Fruit fly (Drosophila melanogaster) whole organism, embryonic: Measurements from ENCODE around the gene Kif3C.

Experiments used
- Asciz ChIP-seq: fragments of 200-800 bp; sonication (Bioruptor generic); optimal IDR thresholded peaks from 2 replicates; lab custom pipeline; 2017; ENCODE audit warnings: missing biosample characterization, mild to moderate bottlenecking, missing genetic modification characterization, missing genetic modification reagents
- BEAF-32 ChIP-seq: fragments of 200-800 bp; sonication (Bioruptor generic); optimal IDR thresholded peaks from 3 replicates; lab custom pipeline; 2017; ENCODE audit warnings: missing biosample characterization, missing genetic modification characterization, mild to moderate bottlenecking, moderate library complexity, missing genetic modification reagents
- CG1024 ChIP-seq: fragments of 200-800 bp; sonication (Bioruptor generic); IDR thresholded peaks from 2 replicates; pipeline ENCODE4 v1.3.6; 2022; ENCODE audit warnings: missing biosample characterization, missing genetic modification characterization
- CG10267 ChIP-seq: fragments of 200-800 bp; sonication (Bioruptor generic); optimal IDR thresholded peaks from 2 replicates; lab custom pipeline; 2018; ENCODE audit warnings: missing biosample characterization, mild to moderate bottlenecking, missing genetic modification characterization, moderate library complexity
- CG10321 ChIP-seq: fragments of 200-800 bp; sonication (Bioruptor generic); IDR thresholded peaks from 2 replicates; pipeline ENCODE4 v1.3.6; 2022; ENCODE audit warnings: missing biosample characterization, missing genetic modification characterization
- CG10366 ChIP-seq: fragments of 200-800 bp; sonication (Bioruptor generic); IDR thresholded peaks from 2 replicates; pipeline ENCODE4 v1.3.6; 2022; ENCODE audit warnings: missing biosample characterization, missing genetic modification characterization
- CG12236 ChIP-seq: fragments of 200-800 bp; sonication (Bioruptor generic); optimal IDR thresholded peaks from 2 replicates; lab custom pipeline; 2016; ENCODE audit warnings: missing biosample characterization, missing genetic modification characterization
- CG12659 ChIP-seq: fragments of 200-800 bp; sonication (Bioruptor generic); optimal IDR thresholded peaks from 3 replicates; lab custom pipeline; 2017; ENCODE audit warnings: mild to moderate bottlenecking, missing biosample characterization, missing genetic modification reagents, missing genetic modification characterization
- CG13424 ChIP-seq: fragments of 200-800 bp; sonication (Bioruptor generic); optimal IDR thresholded peaks from 2 replicates; lab custom pipeline; 2019; ENCODE audit warnings: missing biosample characterization, mild to moderate bottlenecking, missing genetic modification characterization, moderate library complexity
- CG15073 ChIP-seq: fragments of 200-800 bp; sonication (Bioruptor generic); optimal IDR thresholded peaks from 2 replicates; lab custom pipeline; 2016; ENCODE audit warnings: missing biosample characterization, missing genetic modification characterization
- CG1603 ChIP-seq: fragments of 200-800 bp; sonication (Bioruptor generic); optimal IDR thresholded peaks from 2 replicates; lab custom pipeline; 2019; ENCODE audit warnings: missing biosample characterization, mild to moderate bottlenecking, missing genetic modification characterization, moderate library complexity
- CG18262 ChIP-seq: fragments of 200-800 bp; optimal IDR thresholded peaks from 3 replicates; lab custom pipeline; 2019; ENCODE audit warnings: missing biosample characterization, mild to moderate bottlenecking, missing genetic modification characterization, moderate library complexity
- CG2712 ChIP-seq: fragments of 200-800 bp; optimal IDR thresholded peaks from 3 replicates; lab custom pipeline; 2019; ENCODE audit warnings: missing biosample characterization, mild to moderate bottlenecking, missing genetic modification characterization, moderate library complexity
- CG30020 ChIP-seq: fragments of 200-800 bp; optimal IDR thresholded peaks from 2 replicates; lab custom pipeline; 2019; ENCODE audit warnings: missing biosample characterization, mild to moderate bottlenecking, missing genetic modification characterization, moderate library complexity
- CG33557 ChIP-seq: fragments of 200-800 bp; sonication (Bioruptor generic); optimal IDR thresholded peaks from 2 replicates; lab custom pipeline; 2019; ENCODE audit warnings: missing biosample characterization, mild to moderate bottlenecking, missing genetic modification characterization, moderate library complexity
- CG3995 ChIP-seq: fragments of 200-800 bp; sonication (Bioruptor generic); optimal IDR thresholded peaks from 3 replicates; lab custom pipeline; 2016; ENCODE audit warnings: missing biosample characterization, missing genetic modification characterization
- CG4328 ChIP-seq: fragments of 200-800 bp; sonication (Bioruptor generic); optimal IDR thresholded peaks from 3 replicates; lab custom pipeline; 2017; ENCODE audit warnings: missing biosample characterization, missing genetic modification reagents, missing genetic modification characterization
- CG4404 ChIP-seq: fragments of 200-800 bp; sonication (Bioruptor generic); IDR thresholded peaks from 2 replicates; pipeline ENCODE4 v1.3.6; 2022; ENCODE audit warnings: missing biosample characterization, missing genetic modification characterization
- CG4617 ChIP-seq: fragments of 200-800 bp; sonication (Bioruptor generic); optimal IDR thresholded peaks from 3 replicates; lab custom pipeline; 2016; ENCODE audit warnings: missing biosample characterization, missing genetic modification characterization, borderline replicate concordance
- CG4820 ChIP-seq: fragments of 200-800 bp; sonication (Bioruptor generic); optimal IDR thresholded peaks from 3 replicates; lab custom pipeline; 2016; ENCODE audit warnings: missing biosample characterization, missing genetic modification characterization
- CG7357 ChIP-seq: fragments of 200-800 bp; sonication (Bioruptor generic); IDR thresholded peaks from 3 replicates; pipeline ENCODE4 v1.3.6; 2022; ENCODE audit warnings: missing biosample characterization, missing genetic modification characterization
- CG8290 ChIP-seq, 3 experiments: fragments of 200-800 bp; sonication (Bioruptor generic); optimal IDR thresholded peaks; 2 replicates each; lab custom pipeline; 2016 to 2019; ENCODE audit warnings: missing biosample characterization in 3 of 3, missing genetic modification characterization in 3 of 3, mild to moderate bottlenecking in 2 of 3, moderate library complexity in 1 of 3
- CG8388 ChIP-seq: fragments of 200-800 bp; sonication (Bioruptor generic); optimal IDR thresholded peaks from 2 replicates; lab custom pipeline; 2019; ENCODE audit warnings: missing biosample characterization, mild to moderate bottlenecking, missing genetic modification characterization, moderate library complexity
- Drgx ChIP-seq: fragments of 200-800 bp; sonication (Bioruptor generic); IDR thresholded peaks from 2 replicates; pipeline ENCODE4 v1.3.6; 2022; ENCODE audit warnings: missing biosample characterization, missing genetic modification characterization
- Gug ChIP-seq: fragments of 200-800 bp; sonication (Bioruptor generic); IDR thresholded peaks from 4 replicates; pipeline ENCODE4 v1.3.6; 2022; ENCODE audit warnings: missing biosample characterization, missing genetic modification characterization
- HLH4C ChIP-seq: fragments of 200-800 bp; sonication (Bioruptor generic); IDR thresholded peaks from 3 replicates; pipeline ENCODE4 v1.3.6; 2022; ENCODE audit warnings: missing biosample characterization, missing genetic modification characterization; ENCODE audit not compliant: partially characterized antibody
- Hmr ChIP-seq: fragments of 200-800 bp; sonication (Bioruptor generic); optimal IDR thresholded peaks from 3 replicates; lab custom pipeline; 2017; ENCODE audit warnings: mild to moderate bottlenecking, missing biosample characterization, missing genetic modification reagents, missing genetic modification characterization
- Hr3 ChIP-seq: fragments of 200-800 bp; sonication (Bioruptor generic); optimal IDR thresholded peaks from 3 replicates; lab custom pipeline; 2016; ENCODE audit warnings: missing biosample characterization, missing genetic modification characterization
- Lpt ChIP-seq: fragments of >200 bp; optimal IDR thresholded peaks from 2 replicates; lab custom pipeline; 2018; ENCODE audit warnings: missing biosample characterization, missing genetic modification characterization
- MTF-1 ChIP-seq: fragments of 200-800 bp; sonication (Bioruptor generic); optimal IDR thresholded peaks from 2 replicates; lab custom pipeline; 2018; ENCODE audit warnings: missing biosample characterization, mild to moderate bottlenecking, missing genetic modification characterization, borderline replicate concordance
- Neu2 ChIP-seq: fragments of 200-800 bp; sonication (Bioruptor generic); optimal IDR thresholded peaks from 3 replicates; lab custom pipeline; 2016; ENCODE audit warnings: missing biosample characterization, missing genetic modification characterization, borderline replicate concordance
- Pdp1 ChIP-seq, 2 experiments: fragments of 200-800 bp; sonication (Bioruptor generic); optimal IDR thresholded peaks; 3 replicates each; lab custom pipeline; 2016; ENCODE audit warnings: missing biosample characterization in 2 of 2, missing genetic modification characterization in 2 of 2, mild to moderate bottlenecking in 1 of 2, moderate library complexity in 1 of 2
- Sry-δ ChIP-seq: fragments of 200-800 bp; sonication (Bioruptor generic); optimal IDR thresholded peaks from 2 replicates; lab custom pipeline; 2016; ENCODE audit warnings: missing biosample characterization, missing genetic modification characterization
- bowl ChIP-seq: fragments of 200-800 bp; sonication (Bioruptor generic); IDR thresholded peaks from 2 replicates; pipeline ENCODE4 v1.3.6; 2022; ENCODE audit warnings: missing biosample characterization, missing genetic modification characterization
- eyg ChIP-seq: fragments of 200-800 bp; sonication (Bioruptor generic); optimal IDR thresholded peaks from 3 replicates; lab custom pipeline; 2016; ENCODE audit warnings: missing biosample characterization, missing genetic modification characterization
- fu2 ChIP-seq: fragments of 200-800 bp; sonication (Bioruptor generic); optimal IDR thresholded peaks from 2 replicates; lab custom pipeline; 2016; ENCODE audit warnings: missing biosample characterization, missing genetic modification characterization
- gem ChIP-seq: fragments of 200-800 bp; sonication (Bioruptor generic); optimal IDR thresholded peaks from 2 replicates; lab custom pipeline; 2019; ENCODE audit warnings: missing biosample characterization, mild to moderate bottlenecking, missing genetic modification characterization, moderate library complexity
- lola ChIP-seq, 3 experiments: fragments of >200 bp in 2 of 3; fragments of 200-800 bp in 1 of 3; sonication (Bioruptor generic) in 1 of 3; optimal IDR thresholded peaks; 2 replicates each; lab custom pipeline; 2017 to 2019; ENCODE audit warnings: missing biosample characterization in 3 of 3, missing genetic modification characterization in 3 of 3, mild to moderate bottlenecking in 1 of 3, moderate library complexity in 1 of 3
- nom ChIP-seq: fragments of 200-800 bp; sonication (Bioruptor generic); optimal IDR thresholded peaks from 2 replicates; lab custom pipeline; 2017; ENCODE audit warnings: missing biosample characterization, missing genetic modification characterization, mild to moderate bottlenecking, moderate library complexity, missing genetic modification reagents
- onecut ChIP-seq: fragments of 200-800 bp; sonication (Bioruptor generic); IDR thresholded peaks from 2 replicates; pipeline ENCODE4 v1.3.6; 2022; ENCODE audit warnings: missing biosample characterization, missing genetic modification characterization
- pfk ChIP-seq: fragments of 200-800 bp; sonication (Bioruptor generic); optimal IDR thresholded peaks from 2 replicates; lab custom pipeline; 2018; ENCODE audit warnings: missing biosample characterization, mild to moderate bottlenecking, missing genetic modification characterization, moderate library complexity
- row ChIP-seq: fragments of 200-800 bp; sonication (Bioruptor generic); IDR thresholded peaks from 3 replicates; pipeline ENCODE4 v1.3.6; 2022; ENCODE audit warnings: missing biosample characterization, missing genetic modification characterization
- sd ChIP-seq: fragments of 200-800 bp; sonication (Bioruptor generic); optimal IDR thresholded peaks from 3 replicates; lab custom pipeline; 2018; ENCODE audit warnings: missing biosample characterization, mild to moderate bottlenecking, missing genetic modification characterization, moderate library complexity
- ssp ChIP-seq: fragments of 200-800 bp; sonication (Bioruptor generic); IDR thresholded peaks from 2 replicates; pipeline ENCODE4 v1.3.6; 2022; ENCODE audit warnings: missing biosample characterization, missing genetic modification characterization
- trem ChIP-seq: fragments of 200-800 bp; optimal IDR thresholded peaks from 3 replicates; lab custom pipeline; 2019; ENCODE audit warnings: missing biosample characterization, mild to moderate bottlenecking, missing genetic modification characterization, moderate library complexity
- trh ChIP-seq: fragments of 200-800 bp; sonication (Bioruptor generic); optimal IDR thresholded peaks from 2 replicates; lab custom pipeline; 2016; ENCODE audit warnings: missing biosample characterization, missing genetic modification characterization
- tx ChIP-seq: fragments of 200-800 bp; sonication (Bioruptor generic); optimal IDR thresholded peaks from 2 replicates; lab custom pipeline; 2016; ENCODE audit warnings: missing biosample characterization, missing genetic modification characterization
- wek ChIP-seq: fragments of 200-800 bp; sonication (Bioruptor generic); optimal IDR thresholded peaks from 3 replicates; lab custom pipeline; 2018; ENCODE audit warnings: missing biosample characterization, mild to moderate bottlenecking, missing genetic modification characterization, moderate library complexity

Kif3C gene

dm6 chr4:1191630-1192029 lies 44.4 kb downstream of the Kif3C start:
- TF ChIP-seq Drgx: no peak
- no peak for TF ChIP-seq onecut (GFP tag; lab: Robert Waterston, UW)
- no peak for TF ChIP-seq Hmr (GFP tag; lab: Kevin White, UChicago)
- no peak for TF ChIP-seq row (GFP tag; lab: Robert Waterston, UW)
- TF ChIP-seq Gug (GFP tag; lab: Robert Waterston, UW): no peak
- TF ChIP-seq Hr3 (GFP tag; lab: Kevin White, UChicago): no peak
- peak in 1 of 2 experiments; percentile 84 for TF ChIP-seq Pdp1 (GFP tag; optimal IDR thresholded peaks at IDR 0.05; lab: Kevin White, UChicago)

- TF ChIP-seq CG18262 (tag; lab: Kevin White, UChicago) (peak; percentile 9), CG4404 (GFP tag; lab: Robert Waterston, UW) (no peak), CG1024 (GFP tag; lab: Robert Waterston, UW) (peak; percentile 97), eyg (GFP tag; lab: Kevin White, UChicago) (no peak), CG8290 (GFP tag; optimal IDR thresholded peaks at IDR 0.05; lab: Kevin White, UChicago) (no peak), CG8290 (tag; optimal IDR thresholded peaks at IDR 0.05; lab: Kevin White, UChicago) (peak in 1 of 2 experiments; percentile 17), CG15073 (GFP tag; lab: Kevin White, UChicago) (no peak), sd (tag; lab: Kevin White, UChicago) (no peak), CG12659 (GFP tag; lab: Kevin White, UChicago) (peak; percentile 59), HLH4C (GFP tag; lab: Robert Waterston, UW) (no peak), tx (GFP tag; lab: Kevin White, UChicago) (no peak), CG12236 (GFP tag; lab: Kevin White, UChicago) (no peak), fu2 (no peak), Pdp1 (GFP tag; optimal IDR thresholded peaks at IDR 0.05; lab: Kevin White, UChicago) (peak in 1 of 2 experiments; percentile 7), ssp (GFP tag; lab: Robert Waterston, UW) (peak; percentile 97), CG7357 (GFP tag; lab: Robert Waterston, UW) (peak; percentile 89), CG30020 (peak; percentile 99), CG10267 (peak; percentile 11), CG8388 (GFP tag; lab: Kevin White, UChicago) (no peak), CG2712 (tag; lab: Kevin White, UChicago) (no peak), trem (tag; lab: Kevin White, UChicago) (peak; percentile 36), gem (peak; percentile 45), MTF-1 (GFP tag; lab: Kevin White, UChicago) (no peak), Asciz (GFP tag; lab: Kevin White, UChicago) (no peak), CG4820 (GFP tag; lab: Kevin White, UChicago) (no peak), CG3995 (GFP tag; lab: Kevin White, UChicago) (peak; percentile 12), bowl (GFP tag; lab: Robert Waterston, UW) (no peak), CG4328 (no peak), BEAF-32 (GFP tag; lab: Kevin White, UChicago) (peak; percentile 42), Sry-δ (GFP tag; lab: Kevin White, UChicago) (no peak), CG10366 (GFP tag; lab: Robert Waterston, UW) (no peak), pfk (GFP tag; lab: Kevin White, UChicago) (peak; percentile 53), CG10321 (GFP tag; lab: Robert Waterston, UW) (no peak), CG13424 (tag; lab: Kevin White, UChicago) (no peak), lola (GFP tag; optimal IDR thresholded peaks at IDR 0.05; lab: Kevin White, UChicago) (peak in 1 of 3 experiments; percentile 73), trh (GFP tag; lab: Kevin White, UChicago) (no peak), CG4617 (GFP tag; lab: Kevin White, UChicago) (peak; percentile 20), wek (GFP tag; lab: Kevin White, UChicago) (no peak), nom (GFP tag; lab: Kevin White, UChicago) (peak; percentile 2), Lpt (no peak), CG1603 (tag; lab: Kevin White, UChicago) (peak; percentile 85), Neu2 (GFP tag; lab: Kevin White, UChicago) (no peak), CG33557 (GFP tag; lab: Kevin White, UChicago) (peak; percentile 37)
Measured at dm6 chr4:1196653-1197161, 49.4 kb downstream of the Kif3C start, which contains the start of gene PIP4K. Gene PIP4K, minus strand, starts transcription at chr4:1196848.
